Worm (Caenorhabditis elegans) whole organism, late embryonic: ENCODE results near the gene T05D4.2.

Source experiments
- ama-1 ChIP-seq: fragments of 150-350 bp; optimal IDR thresholded peaks from 2 replicates; lab custom pipeline; 2014
- dve-1 ChIP-seq: sonication (generic microtip); optimal IDR thresholded peaks from 2 replicates; lab custom pipeline; 2017; ENCODE audit warnings: antibody characterized with exemption, mild to moderate bottlenecking, missing genetic modification characterization, missing compliant biosample characterization
- hlh-13 ChIP-seq: fragments of 200-800 bp; sonication (Bioruptor generic); optimal IDR thresholded peaks from 2 replicates; lab custom pipeline; 2018; ENCODE audit warnings: mild to moderate bottlenecking, missing genetic modification characterization, missing compliant biosample characterization
- hlh-30 ChIP-seq: sonication (generic microtip); optimal IDR thresholded peaks from 2 replicates; lab custom pipeline; 2017; ENCODE audit warnings: antibody characterized with exemption, missing genetic modification characterization, missing compliant biosample characterization; ENCODE audit not compliant: insufficient read depth
- hlh-6 ChIP-seq: sonication (generic microtip); optimal IDR thresholded peaks from 2 replicates; lab custom pipeline; 2016; ENCODE audit warnings: missing genotype, missing genetic modification characterization, missing compliant biosample characterization
- lin-11 ChIP-seq: fragments of 200-800 bp; sonication (Bioruptor generic); optimal IDR thresholded peaks from 2 replicates; lab custom pipeline; 2018; ENCODE audit warnings: mild to moderate bottlenecking, missing genetic modification characterization, missing compliant biosample characterization
- nhr-11 ChIP-seq: fragments of 150-350 bp; optimal IDR thresholded peaks from 2 replicates; lab custom pipeline; 2014; ENCODE audit warnings: missing biosample characterization, missing genetic modification characterization
- npax-4 ChIP-seq: sonication (generic microtip); optimal IDR thresholded peaks from 2 replicates; lab custom pipeline; 2016; ENCODE audit warnings: missing genetic modification characterization, missing compliant biosample characterization
- pha-4 ChIP-seq: fragments of 150-350 bp; optimal IDR thresholded peaks from 2 replicates; lab custom pipeline; 2018; ENCODE audit warnings: missing biosample characterization, missing genetic modification reagents, missing genetic modification characterization
- rnt-1 ChIP-seq: sonication (generic microtip); optimal IDR thresholded peaks from 2 replicates; lab custom pipeline; 2016; ENCODE audit warnings: missing genetic modification characterization, missing compliant biosample characterization
- tbx-7 ChIP-seq: sonication (generic microtip); optimal IDR thresholded peaks from 2 replicates; lab custom pipeline; 2016; ENCODE audit warnings: missing genotype, missing genetic modification characterization, missing compliant biosample characterization
- unc-55 ChIP-seq: sonication (generic microtip); optimal IDR thresholded peaks from 2 replicates; lab custom pipeline; 2017; ENCODE audit warnings: missing biosample characterization, missing genetic modification reagents, missing genetic modification characterization
- unc-86 ChIP-seq: sonication (generic microtip); optimal IDR thresholded peaks from 2 replicates; lab custom pipeline; 2016; ENCODE audit warnings: missing genetic modification characterization, missing compliant biosample characterization
- zip-5 ChIP-seq: sonication (generic microtip); optimal IDR thresholded peaks from 2 replicates; lab custom pipeline; 2016; ENCODE audit warnings: missing genetic modification characterization, missing compliant biosample characterization

DNA sequence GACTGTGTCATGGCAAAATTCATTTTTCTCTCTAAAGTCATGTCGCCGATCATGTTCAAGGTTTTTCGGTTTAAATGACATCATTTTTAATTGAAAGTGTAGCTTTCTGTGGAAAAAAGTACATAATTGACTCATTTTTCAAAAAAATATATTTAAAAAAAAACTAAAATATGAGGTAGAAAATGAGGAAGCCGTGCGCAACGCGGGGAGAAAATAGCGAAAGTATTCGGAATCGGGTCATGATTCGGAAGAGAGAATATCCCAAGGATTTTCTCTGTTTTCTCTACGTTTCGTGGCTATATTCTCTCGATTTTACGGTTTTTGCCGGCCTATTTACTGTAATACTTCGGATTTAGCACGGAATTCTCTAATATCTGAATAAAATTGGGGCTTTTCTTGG, 2.2 kb downstream of the T05D4.2 start:
- TF ChIP-seq npax-4 (tag; lab: Kevin White, UChicago) (no peak), unc-86 (tag; lab: Kevin White, UChicago) (no peak), dve-1 (tag; lab: Kevin White, UChicago) (no peak), hlh-13 (GFP tag; lab: Kevin White, UChicago) (no peak), ama-1 (no peak), rnt-1 (tag; lab: Kevin White, UChicago) (no peak), lin-11 (tag; lab: Kevin White, UChicago) (no peak), hlh-30 (tag; lab: Kevin White, UChicago) (no peak), unc-55 (no peak), pha-4 (tag; lab: Kevin White, UChicago) (no peak), zip-5 (tag; lab: Kevin White, UChicago) (no peak), nhr-11 (tag; lab: Kevin White, UChicago) (no peak), hlh-6 (tag; lab: Kevin White, UChicago) (no peak), tbx-7 (tag; lab: Kevin White, UChicago) (no peak)
